Fruit fly (Drosophila melanogaster): Measurements from ENCODE around the gene AnxB10.

Gene AnxB10

dm6 chrX:20159679-20160140 lies 13.6 kb downstream of the AnxB10 start, which contains the start of gene Rab35 (continued):
- no peak for TF ChIP-seq al (GFP tag; IDR thresholded peaks at IDR 0.05)
- TF ChIP-seq unc-4 (GFP tag; IDR thresholded peaks at IDR 0.05; ENCODE audit: partially characterized antibody): peak; percentile 92
- no peak for TF ChIP-seq gt (GFP tag; IDR thresholded peaks at IDR 0.05)
- no peak for TF ChIP-seq Dip2 (GFP tag; IDR thresholded peaks at IDR 0.05)
- no peak for TF ChIP-seq her (GFP tag; optimal IDR thresholded peaks at IDR 0.05)
- peak; percentile 12 for TF ChIP-seq Hsf (GFP tag; optimal IDR thresholded peaks at IDR 0.05)
- no peak for TF ChIP-seq NC2α (GFP tag; optimal IDR thresholded peaks at IDR 0.05)
- TF ChIP-seq CG11093 (GFP tag; IDR thresholded peaks at IDR 0.05): no peak
- peak; percentile 3 for TF ChIP-seq Abd-B (GFP tag; optimal IDR thresholded peaks at IDR 0.05)
- no peak for TF ChIP-seq jumu (GFP tag; optimal IDR thresholded peaks at IDR 0.05)
- TF ChIP-seq bcd (GFP tag; optimal IDR thresholded peaks at IDR 0.05): peak; percentile 0
- no peak for TF ChIP-seq NFAT (GFP tag; IDR thresholded peaks at IDR 0.05)
- no peak for TF ChIP-seq dysf (GFP tag; IDR thresholded peaks at IDR 0.05)
- TF ChIP-seq CG1603 (tag; optimal IDR thresholded peaks at IDR 0.05): peak; percentile 82
- TF ChIP-seq so (GFP tag; IDR thresholded peaks at IDR 0.05): no peak
- no peak for TF ChIP-seq B-H1 (GFP tag; IDR thresholded peaks at IDR 0.05)
- TF ChIP-seq bsh (GFP tag; optimal IDR thresholded peaks at IDR 0.05): no peak
- no peak for TF ChIP-seq Sox102F (GFP tag; optimal IDR thresholded peaks at IDR 0.05)
- no peak for TF ChIP-seq Lim3 (GFP tag; IDR thresholded peaks at IDR 0.05)
- TF ChIP-seq emc (GFP tag; optimal IDR thresholded peaks at IDR 0.05): no peak
- no peak for TF ChIP-seq HLHmδ (GFP tag; optimal IDR thresholded peaks at IDR 0.05)
- no peak for TF ChIP-seq ham (GFP tag; IDR thresholded peaks at IDR 0.05)
- TF ChIP-seq jing (GFP tag; optimal IDR thresholded peaks at IDR 0.05): no peak
- TF ChIP-seq CG6689 (GFP tag; IDR thresholded peaks at IDR 0.05): no peak
- TF ChIP-seq tap (tag; optimal IDR thresholded peaks at IDR 0.05): no peak
- TF ChIP-seq CkIIα-i1 (GFP tag; IDR thresholded peaks at IDR 0.05): no peak
- peak; percentile 24 for TF ChIP-seq NfI (GFP tag; optimal IDR thresholded peaks at IDR 0.05)
- TF ChIP-seq Atf3 (GFP tag; optimal IDR thresholded peaks at IDR 0.05): no peak
- no peak for TF ChIP-seq rib (GFP tag; IDR thresholded peaks at IDR 0.05)
- no peak for TF ChIP-seq CG12104 (GFP tag; optimal IDR thresholded peaks at IDR 0.05)
- peak; percentile 57 for TF ChIP-seq Ets65A (GFP tag)
- TF ChIP-seq gcm2 (GFP tag; optimal IDR thresholded peaks at IDR 0.05): no peak
- TF ChIP-seq klu (GFP tag; IDR thresholded peaks at IDR 0.05): no peak
- TF ChIP-seq CG31224 (GFP tag; IDR thresholded peaks at IDR 0.05): no peak
- TF ChIP-seq en (GFP tag; optimal IDR thresholded peaks at IDR 0.05): no peak
- no peak for TF ChIP-seq Eip74EF (GFP tag; optimal IDR thresholded peaks at IDR 0.05)
- no peak for TF ChIP-seq dm (GFP tag; optimal IDR thresholded peaks at IDR 0.05)
- no peak for TF ChIP-seq CG2202 (tag; optimal IDR thresholded peaks at IDR 0.05)
- TF ChIP-seq CG15479 (GFP tag; optimal IDR thresholded peaks at IDR 0.05): no peak
- TF ChIP-seq H15 (GFP tag; IDR thresholded peaks at IDR 0.05): no peak
- no peak for TF ChIP-seq TFAM (GFP tag; optimal IDR thresholded peaks at IDR 0.05)
- TF ChIP-seq CG12391 (tag; optimal IDR thresholded peaks at IDR 0.05): peak; percentile 57
- TF ChIP-seq Atf-2 (GFP tag; optimal IDR thresholded peaks at IDR 0.05): no peak
- TF ChIP-seq Aef1 (GFP tag; IDR thresholded peaks at IDR 0.05): no peak
- peak; percentile 89 for TF ChIP-seq CG2116 (GFP tag; optimal IDR thresholded peaks at IDR 0.05)
- TF ChIP-seq Sin3A (optimal IDR thresholded peaks at IDR 0.05): peak; percentile 74
- no peak for TF ChIP-seq Ada2b (GFP tag; IDR thresholded peaks at IDR 0.05)
- peak; percentile 3 for TF ChIP-seq CG10654 (GFP tag; optimal IDR thresholded peaks at IDR 0.05)
- TF ChIP-seq Side (GFP tag; optimal IDR thresholded peaks at IDR 0.05): no peak
- no peak for TF ChIP-seq prd (optimal IDR thresholded peaks at IDR 0.05)
- peak; percentile 38; the same call in 1 of the 3 replicates for TF ChIP-seq prd (GFP tag; IDR thresholded peaks at IDR 0.05)
- TF ChIP-seq grn (GFP tag; optimal IDR thresholded peaks at IDR 0.05): no peak
- no peak for TF ChIP-seq lov (optimal IDR thresholded peaks at IDR 0.05)
- no peak for TF ChIP-seq lov (GFP tag; IDR thresholded peaks at IDR 0.05)

Measured in whole organism, embryonic.